Worm (Caenorhabditis elegans): ENCODE measurements around the gene srx-137.

ce11 chrV:13863700-13864099, 1.1 kb downstream of the srx-137 start:
- TF ChIP-seq nhr-28 (tag; optimal IDR thresholded peaks at IDR 0.05): no peak
- TF ChIP-seq nhr-12 (tag; optimal IDR thresholded peaks at IDR 0.05): no peak
- TF ChIP-seq snpc-4 (tag; optimal IDR thresholded peaks at IDR 0.05): no peak
- no peak for TF ChIP-seq mep-1 (tag; optimal IDR thresholded peaks at IDR 0.05)
- no peak for TF ChIP-seq bed-3 (GFP tag; optimal IDR thresholded peaks at IDR 0.05)
- no peak for TF ChIP-seq elt-3 (tag; optimal IDR thresholded peaks at IDR 0.05)
- TF ChIP-seq lin-32 (GFP tag; optimal IDR thresholded peaks at IDR 0.05): no peak
- no peak for TF ChIP-seq ces-1 (GFP tag; optimal IDR thresholded peaks at IDR 0.05)
- TF ChIP-seq sem-2 (GFP tag; optimal IDR thresholded peaks at IDR 0.05): no peak
- no peak for TF ChIP-seq unc-62 (GFP tag; optimal IDR thresholded peaks at IDR 0.05)

All from whole organism, mixed stage, embryonic.